Fruit fly (Drosophila melanogaster) S2 (cell line): ENCODE data around the gene CG14362.

Experiments
- CG8478 ChIP-seq: fragments of >200 bp; optimal IDR thresholded peaks from 2 replicates; lab custom pipeline; 2018
- CTCF ChIP-seq, 2 experiments: fragments of >200 bp; optimal IDR thresholded peaks; 2 replicates each; lab custom pipeline; 2018

dm6 chr3R:13887812-13888211 lies 32.6 kb upstream of the CG14362 start:
- no peak for TF ChIP-seq CTCF (optimal IDR thresholded peaks at IDR 0.05; lab: Kevin White, UChicago)
- TF ChIP-seq CG8478 (lab: Kevin White, UChicago): no peak
